Fruit fly (Drosophila melanogaster): Measurements from ENCODE around the gene P5CDh2.

dm6 chr3R:21862868-21863267 is 14.9 kb upstream of the P5CDh2 start:
- no peak for TF ChIP-seq psq (optimal IDR thresholded peaks at IDR 0.05)
- TF ChIP-seq pan (optimal IDR thresholded peaks at IDR 0.05) = no peak
- TF ChIP-seq CG8478 (optimal IDR thresholded peaks at IDR 0.05) = no peak
